Fruit fly (Drosophila melanogaster) whole organism, embryonic: ENCODE results near the gene eIF3h.

Source experiments
- Abd-B ChIP-seq: fragments of 200-800 bp; sonication (Bioruptor generic); optimal IDR thresholded peaks from 2 replicates; lab custom pipeline; 2018; ENCODE audit warnings: missing biosample characterization, mild to moderate bottlenecking, missing genetic modification characterization, moderate library complexity
- Blimp-1 ChIP-seq: fragments of 200-800 bp; sonication (Bioruptor generic); optimal IDR thresholded peaks from 3 replicates; lab custom pipeline; 2018; ENCODE audit warnings: missing biosample characterization, missing genetic modification characterization, mild to moderate bottlenecking, moderate library complexity, missing genetic modification reagents
- CG10209 ChIP-seq: fragments of 200-800 bp; sonication (Bioruptor generic); optimal IDR thresholded peaks from 3 replicates; lab custom pipeline; 2017; ENCODE audit warnings: missing biosample characterization, mild to moderate bottlenecking, missing genetic modification characterization, missing genetic modification reagents
- CG10565 ChIP-seq: fragments of 200-800 bp; sonication (Bioruptor generic); optimal IDR thresholded peaks from 3 replicates; lab custom pipeline; 2016; ENCODE audit warnings: missing biosample characterization, mild to moderate bottlenecking, missing genetic modification characterization
- CG11093 ChIP-seq: fragments of 200-800 bp; sonication (Bioruptor generic); IDR thresholded peaks from 3 replicates; pipeline ENCODE4 v1.3.6; 2022; ENCODE audit warnings: missing biosample characterization, missing genetic modification characterization
- CG1233 ChIP-seq: fragments of 200-800 bp; sonication (Bioruptor generic); optimal IDR thresholded peaks from 4 replicates; lab custom pipeline; 2018; ENCODE audit warnings: missing biosample characterization, mild to moderate bottlenecking, missing genetic modification characterization
- CG12659 ChIP-seq: fragments of 200-800 bp; sonication (Bioruptor generic); optimal IDR thresholded peaks from 3 replicates; lab custom pipeline; 2017; ENCODE audit warnings: mild to moderate bottlenecking, missing biosample characterization, missing genetic modification reagents, missing genetic modification characterization
- CG12744 ChIP-seq: fragments of 200-800 bp; sonication (Bioruptor generic); optimal IDR thresholded peaks from 2 replicates; lab custom pipeline; 2016; ENCODE audit warnings: missing biosample characterization, missing genetic modification characterization
- CG14965 ChIP-seq: fragments of 200-800 bp; sonication (Bioruptor generic); optimal IDR thresholded peaks from 2 replicates; lab custom pipeline; 2016; ENCODE audit warnings: missing biosample characterization, missing genetic modification characterization, borderline replicate concordance
- CG15479 ChIP-seq: fragments of 200-800 bp; sonication (Bioruptor generic); optimal IDR thresholded peaks from 3 replicates; lab custom pipeline; 2019; ENCODE audit warnings: missing biosample characterization, mild to moderate bottlenecking, missing genetic modification characterization, moderate library complexity
- CG16813 ChIP-seq: fragments of 200-800 bp; sonication (Bioruptor generic); IDR thresholded peaks from 3 replicates; pipeline ENCODE4 v1.3.6; 2022; ENCODE audit warnings: missing biosample characterization, missing genetic modification characterization; ENCODE audit not compliant: partially characterized antibody
- CG18599 ChIP-seq: fragments of 200-800 bp; sonication (Bioruptor generic); optimal IDR thresholded peaks from 3 replicates; lab custom pipeline; 2017; ENCODE audit warnings: missing biosample characterization, missing genetic modification characterization, mild to moderate bottlenecking, moderate library complexity, missing genetic modification reagents
- CG2678 ChIP-seq: fragments of 200-800 bp; sonication (Bioruptor generic); optimal IDR thresholded peaks from 3 replicates; lab custom pipeline; 2019; ENCODE audit warnings: missing biosample characterization, mild to moderate bottlenecking, missing genetic modification characterization, moderate library complexity
- CG2875 ChIP-seq: fragments of 200-800 bp; sonication (Bioruptor generic); optimal IDR thresholded peaks from 2 replicates; lab custom pipeline; 2017; ENCODE audit warnings: missing biosample characterization, mild to moderate bottlenecking, missing genetic modification characterization, missing genetic modification reagents
- CG32532 ChIP-seq: fragments of 200-800 bp; sonication (Bioruptor generic); IDR thresholded peaks from 2 replicates; pipeline ENCODE4 v1.3.6; 2022; ENCODE audit warnings: missing biosample characterization, missing genetic modification characterization
- CG3726 ChIP-seq: fragments of 200-800 bp; sonication (Bioruptor generic); IDR thresholded peaks from 3 replicates; pipeline ENCODE4, ENCODE4 v1.3.6; 2022; ENCODE audit warnings: missing biosample characterization, missing genetic modification characterization
- CG42726 ChIP-seq: fragments of 200-800 bp; sonication (Bioruptor generic); IDR thresholded peaks from 2 replicates; pipeline ENCODE4 v1.3.6; 2022; ENCODE audit warnings: missing biosample characterization, missing genetic modification characterization; ENCODE audit not compliant: partially characterized antibody
- CG6813 ChIP-seq: fragments of 200-800 bp; sonication (Bioruptor generic); optimal IDR thresholded peaks from 2 replicates; lab custom pipeline; 2017; ENCODE audit warnings: missing biosample characterization, missing genetic modification characterization, mild to moderate bottlenecking, moderate library complexity, missing genetic modification reagents
- CG7786 ChIP-seq: fragments of 200-800 bp; sonication (Bioruptor generic); optimal IDR thresholded peaks from 2 replicates; lab custom pipeline; 2016; ENCODE audit warnings: missing biosample characterization, missing genetic modification characterization
- CG7987 ChIP-seq: fragments of 200-800 bp; sonication (Bioruptor generic); optimal IDR thresholded peaks from 2 replicates; lab custom pipeline; 2018; ENCODE audit warnings: missing biosample characterization, mild to moderate bottlenecking, missing genetic modification characterization, moderate library complexity
- CG8290 ChIP-seq, 3 experiments: fragments of 200-800 bp; sonication (Bioruptor generic); optimal IDR thresholded peaks; 2 replicates each; lab custom pipeline; 2016 to 2019; ENCODE audit warnings: missing biosample characterization in 3 of 3, missing genetic modification characterization in 3 of 3, mild to moderate bottlenecking in 2 of 3, moderate library complexity in 1 of 3
- CG8765 ChIP-seq: fragments of 200-800 bp; sonication (Bioruptor generic); IDR thresholded peaks from 2 replicates; pipeline ENCODE4 v1.3.6; 2022; ENCODE audit warnings: missing biosample characterization, missing genetic modification characterization
- CG9876 ChIP-seq: fragments of 200-800 bp; sonication (Bioruptor generic); optimal IDR thresholded peaks from 2 replicates; lab custom pipeline; 2016; ENCODE audit warnings: missing biosample characterization, missing genetic modification characterization
- CkIIα-i1 ChIP-seq: fragments of 200-800 bp; sonication (Bioruptor generic); IDR thresholded peaks from 2 replicates; pipeline ENCODE4 v1.3.6; 2022; ENCODE audit warnings: missing biosample characterization, missing genetic modification characterization
- Dfd ChIP-seq, 2 experiments: fragments of >200 bp; optimal IDR thresholded peaks; 2 replicates each; lab custom pipeline; 2017; ENCODE audit warnings: missing biosample characterization in 2 of 2, missing genetic modification characterization in 2 of 2
- Gug ChIP-seq: fragments of 200-800 bp; sonication (Bioruptor generic); IDR thresholded peaks from 4 replicates; pipeline ENCODE4 v1.3.6; 2022; ENCODE audit warnings: missing biosample characterization, missing genetic modification characterization
- Hr3 ChIP-seq: fragments of 200-800 bp; sonication (Bioruptor generic); optimal IDR thresholded peaks from 3 replicates; lab custom pipeline; 2016; ENCODE audit warnings: missing biosample characterization, missing genetic modification characterization
- Lim3 ChIP-seq: fragments of 200-800 bp; sonication (Bioruptor generic); IDR thresholded peaks from 2 replicates; pipeline ENCODE4 v1.3.6; 2022; ENCODE audit warnings: missing biosample characterization, missing genetic modification characterization
- Myb ChIP-seq: fragments of 200-800 bp; sonication (Bioruptor generic); optimal IDR thresholded peaks from 2 replicates; lab custom pipeline; 2016; ENCODE audit warnings: missing biosample characterization, missing genetic modification characterization
- Optix ChIP-seq: fragments of 200-800 bp; sonication (Bioruptor generic); IDR thresholded peaks from 3 replicates; pipeline ENCODE4 v1.3.6; 2022; ENCODE audit warnings: missing biosample characterization, missing genetic modification characterization
- Ssrp ChIP-seq: fragments of 200-800 bp; sonication (Bioruptor generic); optimal IDR thresholded peaks from 2 replicates; lab custom pipeline; 2018; ENCODE audit warnings: missing biosample characterization, mild to moderate bottlenecking, missing genetic modification characterization, moderate library complexity
- bigmax ChIP-seq: fragments of 200-800 bp; sonication (Bioruptor generic); optimal IDR thresholded peaks from 2 replicates; lab custom pipeline; 2018; ENCODE audit warnings: missing biosample characterization, mild to moderate bottlenecking, missing genetic modification characterization
- cad ChIP-seq: fragments of >200 bp; optimal IDR thresholded peaks from 2 replicates; lab custom pipeline; 2017; ENCODE audit warnings: missing biosample characterization, missing genetic modification characterization
- ci ChIP-seq: fragments of 200-800 bp; sonication (Bioruptor generic); IDR thresholded peaks from 3 replicates; pipeline ENCODE4 v1.3.6; 2022; ENCODE audit warnings: missing biosample characterization, missing genetic modification characterization
- gsb ChIP-seq: fragments of 200-800 bp; sonication (Bioruptor generic); IDR thresholded peaks from 2 replicates; pipeline ENCODE4 v1.3.6; 2022; ENCODE audit warnings: missing biosample characterization, missing genetic modification characterization
- h ChIP-seq: fragments of >200 bp; optimal IDR thresholded peaks from 2 replicates; lab custom pipeline; 2017
- jing ChIP-seq: fragments of 200-800 bp; sonication (Bioruptor generic); optimal IDR thresholded peaks from 2 replicates; lab custom pipeline; 2018; ENCODE audit warnings: missing biosample characterization, mild to moderate bottlenecking, missing genetic modification characterization
- lilli ChIP-seq: fragments of 200-800 bp; sonication (Bioruptor generic); optimal IDR thresholded peaks from 3 replicates; lab custom pipeline; 2016; ENCODE audit warnings: missing biosample characterization, missing genetic modification characterization
- lov ChIP-seq, 2 experiments: fragments of 200-800 bp in 1 of 2; fragments of >200 bp in 1 of 2; sonication (Bioruptor generic) in 1 of 2; IDR thresholded peaks in 1 of 2; optimal IDR thresholded peaks in 1 of 2; 2 replicates in 1 of 2; 3 replicates in 1 of 2; pipeline versions ENCODE4 v1.3.6 to Lab custom; 2017 to 2022; ENCODE audit warnings: missing biosample characterization in 1 of 2, missing genetic modification characterization in 1 of 2
- nmo ChIP-seq: fragments of 200-800 bp; sonication (Bioruptor generic); optimal IDR thresholded peaks from 2 replicates; lab custom pipeline; 2018; ENCODE audit warnings: missing biosample characterization, mild to moderate bottlenecking, missing genetic modification characterization, moderate library complexity
- scrt ChIP-seq: fragments of 200-800 bp; sonication (Bioruptor generic); optimal IDR thresholded peaks from 2 replicates; lab custom pipeline; 2018; ENCODE audit warnings: missing biosample characterization, mild to moderate bottlenecking, missing genetic modification characterization, moderate library complexity
- sim ChIP-seq: fragments of 200-800 bp; sonication (Bioruptor generic); IDR thresholded peaks from 2 replicates; pipeline ENCODE4 v1.3.6; 2022; ENCODE audit warnings: missing biosample characterization, missing genetic modification characterization
- tap ChIP-seq: fragments of 200-800 bp; optimal IDR thresholded peaks from 3 replicates; lab custom pipeline; 2019; ENCODE audit warnings: missing biosample characterization, mild to moderate bottlenecking, missing genetic modification characterization, moderate library complexity
- tin ChIP-seq: fragments of 200-800 bp; sonication (Bioruptor generic); optimal IDR thresholded peaks from 3 replicates; lab custom pipeline; 2016; ENCODE audit warnings: missing biosample characterization, missing genetic modification characterization
- tna ChIP-seq: fragments of 200-800 bp; sonication (Bioruptor generic); IDR thresholded peaks from 2 replicates; pipeline ENCODE4 v1.3.6; 2022; ENCODE audit warnings: missing biosample characterization, missing genetic modification characterization; ENCODE audit not compliant: partially characterized antibody
- trem ChIP-seq: fragments of 200-800 bp; optimal IDR thresholded peaks from 3 replicates; lab custom pipeline; 2019; ENCODE audit warnings: missing biosample characterization, mild to moderate bottlenecking, missing genetic modification characterization, moderate library complexity
- zfh1 ChIP-seq: fragments of 200-800 bp; sonication (Bioruptor generic); IDR thresholded peaks from 3 replicates; pipeline ENCODE4 v1.3.6; 2022; ENCODE audit warnings: missing biosample characterization, missing genetic modification characterization
- zfh2 ChIP-seq: fragments of 200-800 bp; sonication (Bioruptor generic); optimal IDR thresholded peaks from 2 replicates; lab custom pipeline; 2016; ENCODE audit warnings: missing biosample characterization, missing genetic modification characterization

Gene eIF3h

dm6 chr2L:5052367-5052914 is 453 bp downstream of the eIF3h start, which contains the start of gene senju (continued):
- TF ChIP-seq CG6813 (GFP tag; lab: Kevin White, UChicago) (peak; percentile 79), jing (peak; percentile 76), h (lab: Kevin White, UChicago) (no peak), bigmax (peak; percentile 30), Myb (GFP tag; lab: Kevin White, UChicago) (peak; percentile 79), CG14965 (peak; percentile 25), trem (tag; lab: Kevin White, UChicago) (peak; percentile 51), Lim3 (GFP tag; lab: Robert Waterston, UW) (peak; percentile 37; the same call in 1 of the 2 replicates), CG16813 (peak; percentile 39; the same call in 1 of the 3 replicates), CG12744 (GFP tag; lab: Kevin White, UChicago) (peak; percentile 76), CG12659 (GFP tag; lab: Kevin White, UChicago) (peak; percentile 90), Dfd (GFP tag; optimal IDR thresholded peaks at IDR 0.05; lab: Kevin White, UChicago) (no peak), CkIIα-i1 (GFP tag; lab: Robert Waterston, UW) (no peak), CG7786 (GFP tag; lab: Kevin White, UChicago) (peak; percentile 88), CG3726 (GFP tag; lab: Robert Waterston, UW) (peak; percentile 69; the same call in 2 of the 3 replicates), zfh1 (GFP tag; lab: Robert Waterston, UW) (peak; percentile 83; the same call in 2 of the 3 replicates), CG10209 (GFP tag; lab: Kevin White, UChicago) (peak; percentile 77), Abd-B (GFP tag; lab: Kevin White, UChicago) (peak; percentile 16), cad (no peak), gsb (GFP tag; lab: Robert Waterston, UW) (no peak; the same call in none of the 2 replicates), Ssrp (peak; percentile 66), nmo (GFP tag; lab: Kevin White, UChicago) (peak; percentile 65), ci (GFP tag; lab: Robert Waterston, UW) (peak; percentile 96), lilli (GFP tag; lab: Kevin White, UChicago) (peak; percentile 94), CG9876 (GFP tag; lab: Kevin White, UChicago) (peak; percentile 66), CG15479 (GFP tag; lab: Kevin White, UChicago) (peak; percentile 94), CG8290 (GFP tag; optimal IDR thresholded peaks at IDR 0.05; lab: Kevin White, UChicago) (peak; percentile 72), CG8290 (tag; optimal IDR thresholded peaks at IDR 0.05; lab: Kevin White, UChicago) (peak; percentile 33 to 91), CG1233 (GFP tag; lab: Kevin White, UChicago) (peak; percentile 71), Blimp-1 (GFP tag; lab: Kevin White, UChicago) (peak; percentile 71), CG10565 (GFP tag; lab: Kevin White, UChicago) (no peak), sim (GFP tag; lab: Robert Waterston, UW) (peak; percentile 62; the same call in 1 of the 2 replicates), CG8765 (GFP tag; lab: Robert Waterston, UW) (peak; percentile 50), tin (peak; percentile 84), CG42726 (GFP tag; lab: Robert Waterston, UW) (peak; percentile 36; the same call in 1 of the 2 replicates), Gug (peak; percentile 81), CG18599 (peak; percentile 90), tap (tag; lab: Kevin White, UChicago) (peak; percentile 50), CG32532 (GFP tag; lab: Robert Waterston, UW) (peak; percentile 89), CG2875 (GFP tag; lab: Kevin White, UChicago) (peak; percentile 80), Optix (peak; percentile 81), tna (GFP tag; lab: Robert Waterston, UW) (no peak), CG2678 (tag; lab: Kevin White, UChicago) (peak; percentile 83), Hr3 (GFP tag; lab: Kevin White, UChicago) (peak; percentile 83), CG7987 (GFP tag; lab: Kevin White, UChicago) (peak; percentile 93), CG11093 (GFP tag; lab: Robert Waterston, UW) (peak; percentile 61; the same call in 2 of the 3 replicates), scrt (GFP tag; lab: Kevin White, UChicago) (peak; percentile 65), lov (optimal IDR thresholded peaks at IDR 0.05; lab: Kevin White, UChicago) (no peak), lov (GFP tag; IDR thresholded peaks at IDR 0.05; lab: Robert Waterston, UW) (peak; percentile 55; the same call in 2 of the 3 replicates), zfh2 (peak; percentile 90)
